Fruit fly (Drosophila melanogaster) whole organism, prepupa: Measurements from ENCODE around the gene pont.

Experiments used
- Blimp-1 ChIP-seq: fragments of 200-800 bp; sonication (Bioruptor generic); optimal IDR thresholded peaks from 3 replicates; lab custom pipeline; 2017; ENCODE audit warnings: missing biosample characterization, missing genetic modification characterization, mild to moderate bottlenecking, moderate library complexity, missing genetic modification reagents
- CG10669 ChIP-seq: fragments of 200-800 bp; sonication (Bioruptor generic); optimal IDR thresholded peaks from 3 replicates; lab custom pipeline; 2018; ENCODE audit warnings: missing biosample characterization, mild to moderate bottlenecking, missing genetic modification characterization, moderate library complexity
- CG11294 ChIP-seq: fragments of 200-800 bp; sonication (Bioruptor generic); IDR thresholded peaks from 2 replicates; pipeline ENCODE4 v1.3.6; 2022; ENCODE audit warnings: missing biosample characterization, missing genetic modification characterization
- CG11762 ChIP-seq: fragments of 200-800 bp; sonication (Bioruptor generic); optimal IDR thresholded peaks from 3 replicates; lab custom pipeline; 2016; ENCODE audit warnings: missing biosample characterization, missing genetic modification characterization; ENCODE audit not compliant: insufficient read depth
- CG11902 ChIP-seq: fragments of 200-800 bp; sonication (Bioruptor generic); optimal IDR thresholded peaks from 3 replicates; lab custom pipeline; 2016; ENCODE audit warnings: missing biosample characterization, missing genetic modification characterization
- CG15336 ChIP-seq: fragments of 200-800 bp; sonication (Bioruptor generic); IDR thresholded peaks from 2 replicates; pipeline ENCODE4 v1.3.6; 2022; ENCODE audit warnings: missing biosample characterization, missing genetic modification characterization
- CG1621 ChIP-seq: fragments of 200-800 bp; sonication (Bioruptor generic); optimal IDR thresholded peaks from 3 replicates; lab custom pipeline; 2018; ENCODE audit warnings: missing biosample characterization, mild to moderate bottlenecking, missing genetic modification characterization
- CG3032 ChIP-seq: fragments of 200-800 bp; optimal IDR thresholded peaks from 2 replicates; lab custom pipeline; 2019; ENCODE audit warnings: missing biosample characterization, mild to moderate bottlenecking, missing genetic modification characterization, moderate library complexity
- CG32006 ChIP-seq: fragments of 200-800 bp; sonication (Bioruptor generic); optimal IDR thresholded peaks from 3 replicates; lab custom pipeline; 2017; ENCODE audit warnings: missing biosample characterization, mild to moderate bottlenecking, missing genetic modification characterization
- CG34406 ChIP-seq: fragments of 200-800 bp; sonication (Bioruptor generic); optimal IDR thresholded peaks from 3 replicates; lab custom pipeline; 2016; ENCODE audit warnings: missing biosample characterization, missing genetic modification characterization
- CG3919 ChIP-seq: fragments of 200-800 bp; sonication (Bioruptor generic); optimal IDR thresholded peaks from 3 replicates; lab custom pipeline; 2016; ENCODE audit warnings: missing biosample characterization, missing genetic modification characterization
- CG4318 ChIP-seq: fragments of 200-800 bp; sonication (Bioruptor generic); optimal IDR thresholded peaks from 3 replicates; lab custom pipeline; 2017; ENCODE audit warnings: missing biosample characterization, mild to moderate bottlenecking, missing genetic modification characterization
- CG6792 ChIP-seq: fragments of 200-800 bp; sonication (Bioruptor generic); optimal IDR thresholded peaks from 3 replicates; lab custom pipeline; 2016; ENCODE audit warnings: missing biosample characterization, missing genetic modification characterization
- CG6808 ChIP-seq: fragments of 200-800 bp; sonication (Bioruptor generic); optimal IDR thresholded peaks from 3 replicates; lab custom pipeline; 2017; ENCODE audit warnings: missing biosample characterization, missing genetic modification characterization, mild to moderate bottlenecking, moderate library complexity, missing genetic modification reagents
- CG6854 ChIP-seq: fragments of 200-800 bp; sonication (Bioruptor generic); optimal IDR thresholded peaks from 2 replicates; lab custom pipeline; 2017; ENCODE audit warnings: missing biosample characterization, mild to moderate bottlenecking, missing genetic modification characterization
- CG7368 ChIP-seq: fragments of 200-800 bp; sonication (Bioruptor generic); optimal IDR thresholded peaks from 3 replicates; lab custom pipeline; 2016; ENCODE audit warnings: missing biosample characterization, missing genetic modification characterization
- CG8119 ChIP-seq: fragments of 200-800 bp; sonication (Bioruptor generic); IDR thresholded peaks from 3 replicates; pipeline ENCODE4 v1.3.6; 2022; ENCODE audit warnings: missing biosample characterization, missing genetic modification characterization
- Eip75B ChIP-seq: fragments of 200-800 bp; sonication (Bioruptor generic); optimal IDR thresholded peaks from 3 replicates; lab custom pipeline; 2016; ENCODE audit warnings: missing biosample characterization, missing genetic modification characterization
- Eip93F ChIP-seq: fragments of 200-800 bp; sonication (Bioruptor generic); optimal IDR thresholded peaks from 2 replicates; lab custom pipeline; 2016; ENCODE audit warnings: missing biosample characterization, mild to moderate bottlenecking, missing genetic modification characterization
- Gug ChIP-seq: fragments of 200-800 bp; sonication (Bioruptor generic); IDR thresholded peaks from 2 replicates; pipeline ENCODE4 v1.3.6; 2022; ENCODE audit warnings: missing biosample characterization, missing genetic modification characterization
- Hr4 ChIP-seq: fragments of 200-800 bp; sonication (Bioruptor generic); optimal IDR thresholded peaks from 3 replicates; lab custom pipeline; 2016; ENCODE audit warnings: missing biosample characterization, missing genetic modification characterization
- OdsH ChIP-seq: fragments of 200-800 bp; sonication (Bioruptor generic); optimal IDR thresholded peaks from 3 replicates; lab custom pipeline; 2016; ENCODE audit warnings: missing biosample characterization, missing genetic modification characterization
- Smox ChIP-seq: fragments of 200-800 bp; sonication (Bioruptor generic); optimal IDR thresholded peaks from 3 replicates; lab custom pipeline; 2016; ENCODE audit warnings: missing biosample characterization, missing genetic modification characterization
- Sox102F ChIP-seq: fragments of 200-800 bp; sonication (Bioruptor generic); optimal IDR thresholded peaks from 2 replicates; lab custom pipeline; 2016; ENCODE audit warnings: missing biosample characterization, mild to moderate bottlenecking, missing genetic modification characterization
- Sox15 ChIP-seq: fragments of 200-800 bp; sonication (Bioruptor generic); optimal IDR thresholded peaks from 3 replicates; lab custom pipeline; 2016; ENCODE audit warnings: missing biosample characterization, missing genetic modification characterization
- achi ChIP-seq: fragments of 200-800 bp; sonication (Bioruptor generic); optimal IDR thresholded peaks from 3 replicates; lab custom pipeline; 2016; ENCODE audit warnings: missing biosample characterization, missing genetic modification characterization
- cyc ChIP-seq: fragments of 200-800 bp; sonication (Bioruptor generic); optimal IDR thresholded peaks from 3 replicates; lab custom pipeline; 2016; ENCODE audit warnings: missing biosample characterization, missing genetic modification characterization
- eg ChIP-seq: fragments of 200-800 bp; sonication (Bioruptor generic); IDR thresholded peaks from 3 replicates; pipeline ENCODE4 v1.3.6; 2022; ENCODE audit warnings: missing biosample characterization, missing genetic modification characterization
- fd59A ChIP-seq: fragments of 200-800 bp; sonication (Bioruptor generic); optimal IDR thresholded peaks from 2 replicates; lab custom pipeline; 2017; ENCODE audit warnings: missing biosample characterization, mild to moderate bottlenecking, missing genetic modification characterization, missing genetic modification reagents
- fkh ChIP-seq: fragments of 200-800 bp; sonication (Bioruptor generic); optimal IDR thresholded peaks from 3 replicates; lab custom pipeline; 2017; ENCODE audit warnings: missing biosample characterization, mild to moderate bottlenecking, missing genetic modification characterization, moderate library complexity
- lz ChIP-seq: fragments of 200-800 bp; sonication (Bioruptor generic); optimal IDR thresholded peaks from 3 replicates; lab custom pipeline; 2016; ENCODE audit warnings: missing biosample characterization, missing genetic modification characterization
- net ChIP-seq: fragments of 200-800 bp; sonication (Bioruptor generic); optimal IDR thresholded peaks from 3 replicates; lab custom pipeline; 2016; ENCODE audit warnings: missing biosample characterization, missing genetic modification characterization
- pdm3 ChIP-seq: fragments of 200-800 bp; sonication (Bioruptor generic); optimal IDR thresholded peaks from 3 replicates; lab custom pipeline; 2016; ENCODE audit warnings: missing biosample characterization, missing genetic modification characterization
- salr ChIP-seq, 2 experiments: fragments of 200-800 bp; sonication (Bioruptor generic); optimal IDR thresholded peaks; 3 replicates each; lab custom pipeline; 2016 to 2018; ENCODE audit warnings: missing biosample characterization in 2 of 2, missing genetic modification characterization in 2 of 2, mild to moderate bottlenecking in 1 of 2
- ss ChIP-seq, 2 experiments: fragments of 200-800 bp; sonication (Bioruptor generic); optimal IDR thresholded peaks; 2 replicates in 1 of 2; 3 replicates in 1 of 2; lab custom pipeline; 2017 to 2018; ENCODE audit warnings: mild to moderate bottlenecking in 2 of 2, missing biosample characterization in 2 of 2, missing genetic modification characterization in 2 of 2, moderate library complexity in 1 of 2
- svp ChIP-seq: fragments of 200-800 bp; sonication (Bioruptor generic); peaks from one replicate; lab custom pipeline; 2016; ENCODE audit warnings: missing biosample characterization, missing genetic modification characterization

The pont gene

DNA sequence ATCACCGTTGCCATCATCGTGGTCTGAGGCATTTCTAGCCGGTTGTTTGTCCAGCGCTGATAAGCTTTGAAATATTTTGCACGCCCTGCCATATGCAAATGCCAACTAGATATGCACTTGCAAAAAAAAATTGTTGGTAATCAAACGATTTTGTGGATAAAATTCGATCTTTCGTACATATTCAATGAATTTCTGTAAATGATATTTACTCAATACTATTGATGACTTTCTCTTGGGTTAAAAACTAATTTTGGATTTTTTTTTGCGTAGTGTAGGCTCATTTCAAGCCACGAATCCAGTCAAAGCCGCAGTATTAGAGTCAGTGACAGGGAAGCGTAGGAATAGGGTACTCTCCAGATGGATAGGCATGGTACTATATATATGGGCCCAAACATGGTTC, 21.2 kb downstream of the pont start (continued):
- TF ChIP-seq CG6854 (no peak), CG8119 (GFP tag; lab: Robert Waterston, UW) (peak; percentile 68), CG3032 (tag; lab: Kevin White, UChicago) (no peak), svp (GFP tag; lab: Kevin White, UChicago) (no peak), Hr4 (GFP tag; lab: Kevin White, UChicago) (peak; percentile 67), CG15336 (GFP tag; lab: Robert Waterston, UW) (peak; percentile 75), Sox15 (GFP tag; lab: Kevin White, UChicago) (no peak), CG11762 (GFP tag; lab: Kevin White, UChicago) (peak; percentile 6), CG11294 (no peak), CG7368 (no peak), CG32006 (GFP tag; lab: Kevin White, UChicago) (peak; percentile 68), pdm3 (GFP tag; lab: Kevin White, UChicago) (peak; percentile 15), net (no peak), CG4318 (GFP tag; lab: Kevin White, UChicago) (peak; percentile 10), CG10669 (no peak), OdsH (GFP tag; lab: Kevin White, UChicago) (peak; percentile 36), CG6808 (no peak), CG1621 (tag; lab: Kevin White, UChicago) (no peak), CG11902 (GFP tag; lab: Kevin White, UChicago) (no peak), Gug (no peak)

dm6 chr3R:10284169-10284568, 22.2 kb downstream of the pont start:
- no peak for TF ChIP-seq lz
- no peak for TF ChIP-seq CG1621 (tag; lab: Kevin White, UChicago)
- no peak for TF ChIP-seq salr (GFP tag; optimal IDR thresholded peaks at IDR 0.05; lab: Kevin White, UChicago)
- no peak for TF ChIP-seq Gug
- TF ChIP-seq CG11294 = no peak
- TF ChIP-seq, all 60 proteins: peak for 0

dm6 chr3R:10311076-10311744, 49.3 kb downstream of the pont start, which contains the start of gene CG6293:
Gene CG6293 (minus strand): TSS chr3R:10311613.
- TF ChIP-seq achi (GFP tag; lab: Kevin White, UChicago) = no peak
- no peak for TF ChIP-seq cyc
- no peak for TF ChIP-seq CG34406 (GFP tag; lab: Kevin White, UChicago)
- TF ChIP-seq Eip93F = no peak
- no peak for TF ChIP-seq Smox (GFP tag; lab: Kevin White, UChicago)
- no peak for TF ChIP-seq svp (GFP tag; lab: Kevin White, UChicago)
- TF ChIP-seq fkh (GFP tag; lab: Kevin White, UChicago) = no peak
- no peak for TF ChIP-seq fd59A (GFP tag; lab: Kevin White, UChicago)
- TF ChIP-seq Eip75B = no peak
- no peak for TF ChIP-seq eg
- TF ChIP-seq Sox102F (GFP tag; lab: Kevin White, UChicago) = no peak
- TF ChIP-seq CG3919 (GFP tag; lab: Kevin White, UChicago) = no peak
- TF ChIP-seq ss (GFP tag; optimal IDR thresholded peaks at IDR 0.05; lab: Kevin White, UChicago) = no peak
- TF ChIP-seq CG6792 (GFP tag; lab: Kevin White, UChicago) = no peak
- no peak for TF ChIP-seq Blimp-1 (GFP tag; lab: Kevin White, UChicago)
- no peak for TF ChIP-seq CG6854
- TF ChIP-seq Hr4 (GFP tag; lab: Kevin White, UChicago) = no peak
- TF ChIP-seq CG10669 = no peak

- TF ChIP-seq CG15336 (GFP tag; lab: Robert Waterston, UW) = no peak
- TF ChIP-seq lz = no peak
- no peak for TF ChIP-seq Sox102F (GFP tag; lab: Kevin White, UChicago)
These were observed 49.8 kb downstream of the pont start for dm6 chr3R:10311745-10312088.
